Fruit fly (Drosophila melanogaster): ENCODE data around the gene Lk6.

Gene Lk6

DNA sequence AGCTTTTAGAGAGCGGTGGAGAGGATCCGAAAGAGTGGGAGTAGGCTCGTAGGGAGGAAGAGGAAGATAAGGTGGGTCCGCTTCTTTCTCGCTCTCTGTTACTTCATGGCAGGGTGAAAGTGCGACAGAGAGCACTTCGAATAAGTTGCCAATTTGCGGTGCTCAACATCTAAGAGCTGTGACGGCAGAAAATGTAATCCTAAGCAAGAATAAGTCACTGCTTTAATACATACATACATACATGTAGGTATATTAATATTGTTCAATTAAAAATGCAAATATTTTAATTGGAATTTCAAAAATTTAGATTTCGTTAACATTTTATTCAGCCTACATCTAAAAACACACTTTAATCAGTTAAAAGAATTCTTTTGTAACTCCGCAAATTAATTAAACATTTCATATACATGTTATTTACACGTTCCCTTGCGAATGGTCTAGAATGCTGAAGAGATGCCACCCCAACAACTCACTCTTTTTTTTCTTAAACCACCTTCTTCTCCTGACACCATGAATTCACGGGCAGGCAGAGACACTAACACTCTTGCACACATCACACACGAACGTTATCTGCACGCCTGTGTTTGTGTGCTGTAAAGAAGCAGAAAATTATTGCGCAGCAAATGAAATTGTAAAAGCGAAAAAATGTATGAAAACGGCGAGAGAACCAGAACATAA is 5.6 kb downstream of the Lk6 start (continued):
- TF ChIP-seq CG3163 (GFP tag; optimal IDR thresholded peaks at IDR 0.05) (peak; percentile 48), mirr (GFP tag; optimal IDR thresholded peaks at IDR 0.05) (peak; percentile 54), CG15011 (GFP tag; optimal IDR thresholded peaks at IDR 0.05) (peak; percentile 17), CG9437 (GFP tag; optimal IDR thresholded peaks at IDR 0.05) (peak; percentile 26), YL-1 (GFP tag; optimal IDR thresholded peaks at IDR 0.05) (peak; percentile 37), Kr (GFP tag; optimal IDR thresholded peaks at IDR 0.05) (peak; percentile 18), Dbx (GFP tag; IDR thresholded peaks at IDR 0.05) (no peak), Dek (tag; optimal IDR thresholded peaks at IDR 0.05) (peak; percentile 19), CG6765 (GFP tag; optimal IDR thresholded peaks at IDR 0.05) (peak; percentile 21), gro (GFP tag; optimal IDR thresholded peaks at IDR 0.05) (peak; percentile 2), CG10431 (GFP tag; optimal IDR thresholded peaks at IDR 0.05) (peak; percentile 20), CG15479 (GFP tag; optimal IDR thresholded peaks at IDR 0.05) (peak; percentile 93), CG12391 (tag; optimal IDR thresholded peaks at IDR 0.05) (peak; percentile 13), MBD-R2 (GFP tag; IDR thresholded peaks at IDR 0.05) (no peak), grau (tag; optimal IDR thresholded peaks at IDR 0.05) (peak; percentile 32), Taf1 (GFP tag; IDR thresholded peaks at IDR 0.05) (no peak), CG4820 (GFP tag; optimal IDR thresholded peaks at IDR 0.05) (no peak), Asciz (GFP tag; optimal IDR thresholded peaks at IDR 0.05) (no peak), CG30403 (GFP tag; optimal IDR thresholded peaks at IDR 0.05) (peak; percentile 26), Med (GFP tag) (peak; percentile 71), CG3065 (GFP tag; optimal IDR thresholded peaks at IDR 0.05) (no peak), CG13296 (GFP tag; optimal IDR thresholded peaks at IDR 0.05) (peak; percentile 29), sens-2 (GFP tag; IDR thresholded peaks at IDR 0.05) (no peak), CG2889 (GFP tag; IDR thresholded peaks at IDR 0.05) (no peak), nom (GFP tag; optimal IDR thresholded peaks at IDR 0.05) (peak; percentile 82), CG4328 (GFP tag; optimal IDR thresholded peaks at IDR 0.05) (peak; percentile 46), pros (GFP tag; optimal IDR thresholded peaks at IDR 0.05) (peak; percentile 19), CG12769 (tag; optimal IDR thresholded peaks at IDR 0.05) (peak; percentile 41), CG11723 (GFP tag; optimal IDR thresholded peaks at IDR 0.05) (no peak), CG8924 (tag; optimal IDR thresholded peaks at IDR 0.05) (peak; percentile 18), zfh2 (GFP tag; optimal IDR thresholded peaks at IDR 0.05) (no peak), disco-r (GFP tag; optimal IDR thresholded peaks at IDR 0.05) (no peak), onecut (GFP tag; IDR thresholded peaks at IDR 0.05) (peak; percentile 10; the same call in 1 of the 2 replicates), so (GFP tag; IDR thresholded peaks at IDR 0.05) (no peak), CG9215 (GFP tag; IDR thresholded peaks at IDR 0.05) (no peak), CG17912 (GFP tag; optimal IDR thresholded peaks at IDR 0.05) (no peak), exex (tag; optimal IDR thresholded peaks at IDR 0.05) (peak; percentile 44), sens (GFP tag) (peak; percentile 10), CG2712 (tag; optimal IDR thresholded peaks at IDR 0.05) (peak; percentile 22), NfI (GFP tag; optimal IDR thresholded peaks at IDR 0.05) (no peak), CG2678 (tag; optimal IDR thresholded peaks at IDR 0.05) (peak; percentile 61), CG4424 (GFP tag; optimal IDR thresholded peaks at IDR 0.05) (no peak), CG9727 (GFP tag; optimal IDR thresholded peaks at IDR 0.05) (peak; percentile 25), corto (GFP tag; optimal IDR thresholded peaks at IDR 0.05) (no peak), CG12236 (GFP tag; optimal IDR thresholded peaks at IDR 0.05) (no peak), sug (tag; optimal IDR thresholded peaks at IDR 0.05) (peak; percentile 19), CG18619 (GFP tag; optimal IDR thresholded peaks at IDR 0.05) (peak; percentile 35), H2.0 (GFP tag; IDR thresholded peaks at IDR 0.05) (no peak), Lim3 (GFP tag; IDR thresholded peaks at IDR 0.05) (no peak), bbx (GFP tag; IDR thresholded peaks at IDR 0.05; ENCODE audit: partially characterized antibody) (no peak)
